Fruit fly (Drosophila melanogaster) whole organism, prepupa: ENCODE measurements around the gene CG31751.
A peak's percentile ranks its signal among the peaks of the same experiment; 100 is the strongest.

Source experiments
- Eip78C ChIP-seq: fragments of 200-800 bp; sonication (Bioruptor generic); peaks from one replicate; lab custom pipeline; 2016; ENCODE audit warnings: missing biosample characterization, missing genetic modification characterization
- Hr4 ChIP-seq: fragments of 200-800 bp; sonication (Bioruptor generic); optimal IDR thresholded peaks from 3 replicates; lab custom pipeline; 2016; ENCODE audit warnings: missing biosample characterization, missing genetic modification characterization
- Lpt ChIP-seq: fragments of 200-800 bp; sonication (Bioruptor generic); optimal IDR thresholded peaks from 3 replicates; lab custom pipeline; 2016; ENCODE audit warnings: missing biosample characterization, missing genetic modification characterization
- net ChIP-seq: fragments of 200-800 bp; sonication (Bioruptor generic); optimal IDR thresholded peaks from 3 replicates; lab custom pipeline; 2016; ENCODE audit warnings: missing biosample characterization, missing genetic modification characterization
- svp ChIP-seq: fragments of 200-800 bp; sonication (Bioruptor generic); peaks from one replicate; lab custom pipeline; 2016; ENCODE audit warnings: missing biosample characterization, missing genetic modification characterization
- topi ChIP-seq: fragments of 200-800 bp; sonication (Bioruptor generic); optimal IDR thresholded peaks from 3 replicates; lab custom pipeline; 2016; ENCODE audit warnings: missing biosample characterization, missing genetic modification characterization
- vri ChIP-seq: fragments of 200-800 bp; sonication (Bioruptor generic); optimal IDR thresholded peaks from 3 replicates; lab custom pipeline; 2016; ENCODE audit warnings: missing biosample characterization, mild to moderate bottlenecking, missing genetic modification characterization

- TF ChIP-seq svp (GFP tag; lab: Kevin White, UChicago) (peak; percentile 70), Eip78C (GFP tag; lab: Kevin White, UChicago) (peak; percentile 74), vri (GFP tag; lab: Kevin White, UChicago) (no peak), topi (GFP tag; lab: Kevin White, UChicago) (peak; percentile 14), Lpt (GFP tag; lab: Kevin White, UChicago) (peak; percentile 25), net (GFP tag; lab: Kevin White, UChicago) (peak; percentile 24), Hr4 (GFP tag; lab: Kevin White, UChicago) (peak; percentile 56)
These were observed 13.6 kb upstream of the CG31751 start for dm6 chr2L:18663395-18663794.
